Worm (Caenorhabditis elegans) whole organism, L4 larva: ENCODE results near the gene fbxb-25.

Source experiments
- D1046.2 ChIP-seq: fragments of 200-800 bp; sonication (Bioruptor generic); IDR thresholded peaks from 2 replicates; pipeline ENCODE4 v1.3.6; 2022; ENCODE audit warnings: missing genetic modification characterization, missing compliant biosample characterization
- F26F4.8 ChIP-seq: fragments of 200-800 bp; sonication (Bioruptor generic); conservative IDR thresholded peaks from 2 replicates; pipeline ENCODE4 v1.3.6; 2022; ENCODE audit warnings: missing genetic modification characterization, missing compliant biosample characterization
- Y105C5A.15 ChIP-seq: fragments of 200-800 bp; sonication (Bioruptor generic); IDR thresholded peaks from 2 replicates; pipeline ENCODE4 v1.3.6; 2022; ENCODE audit warnings: missing genetic modification characterization, missing compliant biosample characterization
- Y48G9A.11 ChIP-seq: fragments of 200-800 bp; sonication (Bioruptor generic); IDR thresholded peaks from 2 replicates; pipeline ENCODE4 v1.3.6; 2022; ENCODE audit warnings: missing genetic modification reagents, missing genetic modification characterization, missing compliant biosample characterization
- Y75B8A.6 ChIP-seq: fragments of 200-800 bp; sonication (Bioruptor generic); IDR thresholded peaks from 2 replicates; pipeline ENCODE4 v1.3.6; 2022; ENCODE audit warnings: missing genetic modification reagents, missing genetic modification characterization, missing compliant biosample characterization
- ZK337.2 ChIP-seq: fragments of 200-800 bp; sonication (Bioruptor generic); IDR thresholded peaks from 2 replicates; pipeline ENCODE4 v1.3.6; 2022; ENCODE audit warnings: missing genetic modification reagents, missing genetic modification characterization, missing compliant biosample characterization
- ZK546.5 ChIP-seq, 2 experiments: sonication (generic microtip); optimal IDR thresholded peaks; 2 replicates each; lab custom pipeline; 2017; ENCODE audit warnings: missing biosample characterization in 2 of 2, missing genetic modification characterization in 2 of 2
- ama-1 ChIP-seq: fragments of 150-350 bp; optimal IDR thresholded peaks from 2 replicates; lab custom pipeline; 2014; ENCODE audit warnings: inconsistent platforms, mixed read lengths
- attf-4 ChIP-seq: sonication (generic microtip); optimal IDR thresholded peaks from 3 replicates; lab custom pipeline; 2017; ENCODE audit warnings: missing biosample characterization, missing genetic modification characterization
- ceh-32 ChIP-seq: sonication (generic microtip); optimal IDR thresholded peaks from 2 replicates; lab custom pipeline; 2016; ENCODE audit warnings: mild to moderate bottlenecking, missing genetic modification characterization, missing compliant biosample characterization; ENCODE audit not compliant: poor library complexity
- daf-16 ChIP-seq, 3 experiments: sonication (generic microtip); optimal IDR thresholded peaks; 2 replicates each; lab custom pipeline; 2016 to 2017; ENCODE audit warnings: missing genetic modification characterization in 3 of 3, missing genetic modification reagents in 3 of 3, mild to moderate bottlenecking in 2 of 3, missing compliant biosample characterization in 2 of 3, missing biosample characterization in 1 of 3, moderate library complexity in 1 of 3
- daf-19 ChIP-seq: fragments of 200-800 bp; sonication (Bioruptor generic); conservative IDR thresholded peaks from 2 replicates; pipeline ENCODE4 v1.3.6; 2022; ENCODE audit warnings: missing genetic modification characterization, missing compliant biosample characterization
- daf-8 ChIP-seq: fragments of 200-800 bp; sonication (Bioruptor generic); IDR thresholded peaks from 2 replicates; pipeline ENCODE4 v1.3.6; 2022; ENCODE audit warnings: missing genetic modification characterization, missing compliant biosample characterization
- dmd-6 ChIP-seq: fragments of 200-800 bp; sonication (Bioruptor generic); IDR thresholded peaks from 2 replicates; pipeline ENCODE4 v1.3.6; 2022; ENCODE audit warnings: missing genetic modification reagents, missing genetic modification characterization, missing compliant biosample characterization
- dmd-8 ChIP-seq: fragments of 200-800 bp; sonication (Bioruptor generic); IDR thresholded peaks from 2 replicates; pipeline ENCODE4 v1.3.6; 2022; ENCODE audit warnings: missing genetic modification characterization, missing compliant biosample characterization
- dmd-9 ChIP-seq: fragments of 200-800 bp; sonication (Bioruptor generic); IDR thresholded peaks from 2 replicates; pipeline ENCODE4 v1.3.6; 2022; ENCODE audit warnings: missing genetic modification reagents, missing genetic modification characterization, missing compliant biosample characterization
- duxl-1 ChIP-seq: sonication (generic microtip); optimal IDR thresholded peaks from 2 replicates; lab custom pipeline; 2016; ENCODE audit warnings: mild to moderate bottlenecking, missing genetic modification characterization, moderate library complexity, missing compliant biosample characterization; ENCODE audit not compliant: poor library complexity
- egl-27 ChIP-seq: sonication (generic microtip); optimal IDR thresholded peaks from 3 replicates; lab custom pipeline; 2017; ENCODE audit warnings: missing biosample characterization, missing genetic modification reagents, missing genetic modification characterization
- egl-43 ChIP-seq: fragments of 200-800 bp; sonication (Bioruptor generic); IDR thresholded peaks from 2 replicates; pipeline ENCODE4 v1.3.6; 2022; ENCODE audit warnings: missing genetic modification reagents, missing genetic modification characterization, missing compliant biosample characterization
- hlh-30 ChIP-seq: sonication (generic microtip); optimal IDR thresholded peaks from 2 replicates; lab custom pipeline; 2017; ENCODE audit warnings: antibody characterized with exemption, mild to moderate bottlenecking, missing genetic modification characterization, missing compliant biosample characterization; ENCODE audit not compliant: insufficient read depth
- hmg-1.1 ChIP-seq: fragments of 200-800 bp; sonication (Bioruptor generic); IDR thresholded peaks from 2 replicates; pipeline ENCODE4 v1.3.6; 2022; ENCODE audit warnings: missing genetic modification reagents, missing genetic modification characterization, missing compliant biosample characterization
- lim-7 ChIP-seq: fragments of 200-800 bp; sonication (Bioruptor generic); IDR thresholded peaks from 2 replicates; pipeline ENCODE4 v1.3.6; 2022; ENCODE audit warnings: missing genetic modification characterization, missing compliant biosample characterization
- lin-1 ChIP-seq: fragments of 200-800 bp; sonication (Bioruptor generic); IDR thresholded peaks from 2 replicates; pipeline ENCODE4 v1.3.6; 2022; ENCODE audit warnings: missing genetic modification reagents, missing genetic modification characterization, missing compliant biosample characterization
- lin-13 ChIP-seq: fragments of 150-350 bp; optimal IDR thresholded peaks from 2 replicates; lab custom pipeline; 2014; ENCODE audit warnings: missing biosample characterization, missing genetic modification reagents, missing genetic modification characterization
- lin-15B ChIP-seq: fragments of 150-350 bp; sonication (generic microtip); optimal IDR thresholded peaks from 3 replicates; lab custom pipeline; 2014; ENCODE audit warnings: missing biosample characterization, missing genetic modification characterization
- madf-5 ChIP-seq, 2 experiments: fragments of 200-800 bp; sonication (Bioruptor generic); IDR thresholded peaks; 2 replicates each; pipeline ENCODE4 v1.3.6; 2022; ENCODE audit warnings: missing compliant biosample characterization in 2 of 2, missing genetic modification characterization in 2 of 2
- mdl-1 ChIP-seq, 2 experiments: fragments of 150-350 bp in 1 of 2; sonication (generic microtip) in 1 of 2; optimal IDR thresholded peaks; 2 replicates each; lab custom pipeline; 2014 to 2017; ENCODE audit warnings: missing biosample characterization in 2 of 2, missing genetic modification characterization in 2 of 2
- mes-2 ChIP-seq: sonication (generic microtip); optimal IDR thresholded peaks from 2 replicates; lab custom pipeline; 2016; ENCODE audit warnings: missing genotype, mild to moderate bottlenecking, missing genetic modification characterization, missing compliant biosample characterization; ENCODE audit not compliant: poor library complexity, severe bottlenecking
- mxl-2 ChIP-seq: fragments of 200-800 bp; sonication (Bioruptor generic); conservative IDR thresholded peaks from 2 replicates; pipeline ENCODE4 v1.3.6; 2022; ENCODE audit warnings: missing genetic modification reagents, missing genetic modification characterization, missing compliant biosample characterization
- mxl-3 ChIP-seq: fragments of 200-800 bp; sonication (Bioruptor generic); optimal IDR thresholded peaks from 2 replicates; lab custom pipeline; 2018; ENCODE audit warnings: mild to moderate bottlenecking, missing genetic modification characterization, missing compliant biosample characterization
- nhr-11 ChIP-seq: fragments of 150-350 bp; optimal IDR thresholded peaks from 2 replicates; lab custom pipeline; 2014; ENCODE audit warnings: missing biosample characterization, missing genetic modification characterization
- nhr-28 ChIP-seq: fragments of 150-350 bp; optimal IDR thresholded peaks from 2 replicates; lab custom pipeline; 2014; ENCODE audit warnings: missing biosample characterization, missing genetic modification characterization
- pqm-1 ChIP-seq: sonication (generic microtip); optimal IDR thresholded peaks from 2 replicates; lab custom pipeline; 2017; ENCODE audit warnings: missing biosample characterization, missing genetic modification characterization
- rbr-2 ChIP-seq: sonication (generic microtip); optimal IDR thresholded peaks from 2 replicates; lab custom pipeline; 2016; ENCODE audit warnings: missing genotype, missing genetic modification characterization, missing compliant biosample characterization
- set-16 ChIP-seq: fragments of 200-800 bp; sonication (Bioruptor generic); IDR thresholded peaks from 2 replicates; pipeline ENCODE4 v1.3.6; 2022; ENCODE audit warnings: missing genetic modification reagents, missing genetic modification characterization, missing compliant biosample characterization
- snpc-4 ChIP-seq: fragments of 150-350 bp; optimal IDR thresholded peaks from 2 replicates; lab custom pipeline; 2014; ENCODE audit warnings: missing biosample characterization, missing genetic modification characterization
- unc-130 ChIP-seq: sonication (generic microtip); optimal IDR thresholded peaks from 2 replicates; lab custom pipeline; 2016; ENCODE audit warnings: missing genetic modification reagents, missing genetic modification characterization, missing compliant biosample characterization
- unc-62 ChIP-seq, 3 experiments: fragments of 150-350 bp in 1 of 3; sonication (generic microtip); optimal IDR thresholded peaks in 2 of 3; peaks in 1 of 3; 1 replicate in 1 of 3; 2 replicates in 2 of 3; lab custom pipeline; 2014 to 2017; ENCODE audit warnings: missing biosample characterization in 3 of 3, missing genetic modification characterization in 3 of 3, missing genetic modification reagents in 3 of 3, missing genotype in 1 of 3

fbxb-25 gene

ce11 chrII:1688813-1689212 lies 5.0 kb downstream of the fbxb-25 start, which contains the start of the genes fbxb-18 and fbxb-19:
Gene fbxb-18, minus strand, starts transcription at chrII:1688913.
Gene fbxb-19, minus strand, starts transcription at chrII:1689181.
- TF ChIP-seq egl-27 (tag; lab: Kevin White, UChicago): no peak
- no peak for TF ChIP-seq rbr-2 (tag; lab: Kevin White, UChicago)
- TF ChIP-seq Y48G9A.11 (GFP tag; lab: Robert Waterston, UW): no peak
- no peak for TF ChIP-seq set-16 (GFP tag; lab: Robert Waterston, UW)
- TF ChIP-seq dmd-9: no peak
- TF ChIP-seq unc-62 (GFP tag; optimal IDR thresholded peaks at IDR 0.05 in 1 of 2; lab: Kevin White, UChicago): no peak
- TF ChIP-seq unc-62 (tag; optimal IDR thresholded peaks at IDR 0.05; lab: Kevin White, UChicago): no peak
- TF ChIP-seq ama-1 (lab: Kevin White, UChicago): no peak
- no peak for TF ChIP-seq daf-8 (GFP tag; lab: Robert Waterston, UW)
- no peak for TF ChIP-seq dmd-8
- no peak for TF ChIP-seq nhr-11 (tag; lab: Kevin White, UChicago)
- TF ChIP-seq ceh-32 (tag; lab: Kevin White, UChicago): no peak
- TF ChIP-seq ZK337.2: no peak
- no peak for TF ChIP-seq duxl-1 (tag; lab: Kevin White, UChicago)
- TF ChIP-seq Y75B8A.6 (GFP tag; lab: Robert Waterston, UW): no peak
- no peak for TF ChIP-seq snpc-4 (tag; lab: Kevin White, UChicago)
- TF ChIP-seq nhr-28 (tag; lab: Kevin White, UChicago): no peak
- no peak for TF ChIP-seq madf-5 (GFP tag; IDR thresholded peaks at IDR 0.05; lab: Robert Waterston, UW)

- TF ChIP-seq mes-2 (tag; lab: Kevin White, UChicago) (no peak), lin-13 (no peak), ZK546.5 (tag; optimal IDR thresholded peaks at IDR 0.05; lab: Kevin White, UChicago) (no peak), unc-130 (GFP tag; lab: Kevin White, UChicago) (no peak), egl-27 (tag; lab: Kevin White, UChicago) (no peak), attf-4 (tag; lab: Kevin White, UChicago) (no peak), lin-15B (tag; lab: Kevin White, UChicago) (no peak)
- TF ChIP-seq, all 104 proteins: peak for 0
Measured at ce11 chrII:1691011-1691410, 7.2 kb downstream of the fbxb-25 start, which contains the start of gene fbxc-22. Gene fbxc-22, minus strand, starts transcription at chrII:1691111.

DNA sequence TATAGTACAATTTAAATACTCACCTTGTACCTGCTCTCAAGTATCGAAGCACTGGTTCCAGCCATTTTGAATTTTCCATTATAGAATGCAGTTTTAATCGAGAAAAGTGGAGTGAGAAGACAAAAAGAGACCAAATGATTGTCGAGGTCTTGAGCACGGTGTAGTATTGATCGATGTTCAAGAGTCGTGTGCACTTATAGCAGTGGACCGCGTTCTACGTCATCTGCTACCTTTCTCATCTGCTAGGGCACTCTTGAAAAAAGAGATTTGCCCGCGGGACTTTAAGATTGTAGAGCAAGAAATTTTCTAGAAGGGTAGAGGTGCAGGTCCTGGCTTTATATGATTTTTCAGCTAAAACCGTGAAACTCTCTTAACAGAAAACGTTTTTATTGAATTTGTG lies 9.0 kb downstream of the fbxb-25 start, which contains the start of gene fbxc-21:
Gene fbxc-21 (minus strand): TSS at position 101 of the 400 bp plus-strand sequence.
- no peak for TF ChIP-seq duxl-1 (tag; lab: Kevin White, UChicago)
- TF ChIP-seq Y75B8A.6 (GFP tag; lab: Robert Waterston, UW): no peak
- no peak for TF ChIP-seq mxl-2 (GFP tag; lab: Robert Waterston, UW)
- TF ChIP-seq, all 104 proteins: peak for 0

- no peak for TF ChIP-seq D1046.2 (GFP tag; lab: Robert Waterston, UW)
- TF ChIP-seq mdl-1 (tag; optimal IDR thresholded peaks at IDR 0.05; lab: Kevin White, UChicago): no peak
- TF ChIP-seq daf-19: no peak
- no peak for TF ChIP-seq Y48G9A.11 (GFP tag; lab: Robert Waterston, UW)
- no peak for TF ChIP-seq egl-43 (GFP tag; lab: Robert Waterston, UW)
- TF ChIP-seq lin-1 (GFP tag; lab: Robert Waterston, UW): no peak
- no peak for TF ChIP-seq duxl-1 (tag; lab: Kevin White, UChicago)
- no peak for TF ChIP-seq daf-16 (GFP tag; optimal IDR thresholded peaks at IDR 0.05; lab: Kevin White, UChicago)
- TF ChIP-seq daf-16 (tag; optimal IDR thresholded peaks at IDR 0.05; lab: Kevin White, UChicago): no peak
- no peak for TF ChIP-seq F26F4.8
- no peak for TF ChIP-seq dmd-9
- TF ChIP-seq dmd-6 (GFP tag; lab: Robert Waterston, UW): no peak
- no peak for TF ChIP-seq lim-7 (GFP tag; lab: Robert Waterston, UW)
- no peak for TF ChIP-seq Y105C5A.15
- TF ChIP-seq pqm-1: no peak
- TF ChIP-seq hlh-30 (tag; lab: Kevin White, UChicago): no peak
- TF ChIP-seq mxl-2 (GFP tag; lab: Robert Waterston, UW): no peak
- TF ChIP-seq mxl-3: no peak
- TF ChIP-seq hmg-1.1 (GFP tag; lab: Robert Waterston, UW): no peak
Measured at ce11 chrII:1694530-1694929, 10.7 kb downstream of the fbxb-25 start, which contains the start of gene fbxc-26. Gene fbxc-26, minus strand, starts transcription at chrII:1694630.
